Worm (Caenorhabditis elegans) whole organism, young adult: ENCODE results near the gene C35B1.7.
"Not testable (repeated sequence)": the region's sequence is repeated elsewhere in the genome, so short reads cannot be mapped to it uniquely, and the experiment has no call there.

Source experiments
- B0336.3 ChIP-seq: fragments of 200-800 bp; sonication (Bioruptor generic); IDR thresholded peaks from 2 replicates; pipeline ENCODE4 v1.3.6; 2022; ENCODE audit warnings: missing genetic modification characterization, missing compliant biosample characterization
- C06A6.2 ChIP-seq: fragments of 200-800 bp; sonication (Bioruptor generic); conservative IDR thresholded peaks from 2 replicates; pipeline ENCODE4 v1.3.6; 2022; ENCODE audit warnings: missing genetic modification characterization, missing compliant biosample characterization
- C17E4.6 ChIP-seq: fragments of 200-800 bp; sonication (Bioruptor generic); IDR thresholded peaks from 2 replicates; pipeline ENCODE4 v1.3.6; 2022; ENCODE audit warnings: missing genetic modification reagents, missing genetic modification characterization, missing compliant biosample characterization
- T07F8.4 ChIP-seq: sonication (generic microtip); optimal IDR thresholded peaks from 2 replicates; lab custom pipeline; 2016; ENCODE audit warnings: mild to moderate bottlenecking, missing genetic modification characterization, moderate library complexity, missing compliant biosample characterization
- Y56A3A.18 ChIP-seq: fragments of 200-800 bp; sonication (Bioruptor generic); IDR thresholded peaks from 2 replicates; pipeline ENCODE4 v1.3.6; 2022; ENCODE audit warnings: missing genetic modification reagents, missing genetic modification characterization, missing compliant biosample characterization
- aptf-2 ChIP-seq: fragments of 200-800 bp; sonication (Bioruptor generic); conservative IDR thresholded peaks from 2 replicates; pipeline ENCODE4 v1.3.6; 2022; ENCODE audit warnings: missing genetic modification reagents, missing genetic modification characterization, missing compliant biosample characterization
- athp-1 ChIP-seq: sonication (generic microtip); optimal IDR thresholded peaks from 2 replicates; lab custom pipeline; 2017; ENCODE audit warnings: mild to moderate bottlenecking, missing genetic modification characterization, missing compliant biosample characterization
- attf-5 ChIP-seq: fragments of 200-800 bp; sonication (Bioruptor generic); optimal IDR thresholded peaks from 2 replicates; lab custom pipeline; 2018; ENCODE audit warnings: mild to moderate bottlenecking, missing genetic modification characterization, missing compliant biosample characterization
- bed-2 ChIP-seq: fragments of 200-800 bp; sonication (Bioruptor generic); IDR thresholded peaks from 2 replicates; pipeline ENCODE4 v1.3.6; 2022; ENCODE audit warnings: missing genetic modification reagents, missing genetic modification characterization, missing compliant biosample characterization
- ceh-100 ChIP-seq: fragments of 200-800 bp; sonication (Bioruptor generic); IDR thresholded peaks from 2 replicates; pipeline ENCODE4 v1.3.6; 2022; ENCODE audit warnings: missing genetic modification reagents, missing genetic modification characterization, missing compliant biosample characterization
- ceh-27 ChIP-seq: fragments of 200-800 bp; sonication (Bioruptor generic); optimal IDR thresholded peaks from 2 replicates; lab custom pipeline; 2018; ENCODE audit warnings: mild to moderate bottlenecking, missing genetic modification characterization, moderate library complexity, missing compliant biosample characterization
- ceh-40 ChIP-seq: fragments of 200-800 bp; sonication (Bioruptor generic); IDR thresholded peaks from 2 replicates; pipeline ENCODE4 v1.3.6; 2022; ENCODE audit warnings: missing genetic modification characterization, missing compliant biosample characterization
- egrh-3 ChIP-seq: fragments of 200-800 bp; sonication (Bioruptor generic); IDR thresholded peaks from 2 replicates; pipeline ENCODE4 v1.3.6; 2022; ENCODE audit warnings: missing genetic modification reagents, missing genetic modification characterization, missing compliant biosample characterization
- ets-4 ChIP-seq: fragments of 200-800 bp; sonication (Bioruptor generic); optimal IDR thresholded peaks from 2 replicates; lab custom pipeline; 2018; ENCODE audit warnings: mild to moderate bottlenecking, missing genetic modification characterization, missing compliant biosample characterization
- him-1 ChIP-seq: sonication (generic microtip); optimal IDR thresholded peaks from 2 replicates; lab custom pipeline; 2016; ENCODE audit warnings: missing genotype, missing genetic modification reagents, missing genetic modification characterization, missing compliant biosample characterization
- lag-1 ChIP-seq: fragments of 200-800 bp; sonication (Bioruptor generic); IDR thresholded peaks from 2 replicates; pipeline ENCODE4 v1.3.6; 2022; ENCODE audit warnings: missing genetic modification reagents, missing genetic modification characterization, missing compliant biosample characterization
- lin-35 ChIP-seq, 3 experiments: fragments of 150-350 bp in 2 of 3; sonication (generic microtip) in 1 of 3; optimal IDR thresholded peaks; 2 replicates each; lab custom pipeline; 2014 to 2018; ENCODE audit warnings: missing biosample characterization in 3 of 3, missing genetic modification characterization in 3 of 3, missing genetic modification reagents in 3 of 3
- lin-40 ChIP-seq: sonication (generic microtip); optimal IDR thresholded peaks from 2 replicates; lab custom pipeline; 2016; ENCODE audit warnings: missing genetic modification characterization, mild to moderate bottlenecking, missing compliant biosample characterization, missing genotype, missing genetic modification reagents
- madf-10 ChIP-seq: sonication (generic microtip); optimal IDR thresholded peaks from 2 replicates; lab custom pipeline; 2016; ENCODE audit warnings: mild to moderate bottlenecking, missing genetic modification characterization, missing compliant biosample characterization
- madf-8 ChIP-seq: fragments of 200-800 bp; sonication (Bioruptor generic); conservative IDR thresholded peaks from 2 replicates; pipeline ENCODE4 v1.3.6; 2022; ENCODE audit warnings: missing genetic modification reagents, missing genetic modification characterization, missing compliant biosample characterization
- mel-28 ChIP-seq: sonication (generic microtip); optimal IDR thresholded peaks from 2 replicates; lab custom pipeline; 2016; ENCODE audit warnings: borderline replicate concordance, mild to moderate bottlenecking, missing genetic modification characterization, missing compliant biosample characterization
- nfyb-1 ChIP-seq: fragments of 200-800 bp; sonication (Bioruptor generic); IDR thresholded peaks from 2 replicates; pipeline ENCODE4 v1.3.6; 2022; ENCODE audit warnings: missing genetic modification reagents, missing genetic modification characterization, missing compliant biosample characterization
- nhr-120 ChIP-seq: fragments of 200-800 bp; sonication (Bioruptor generic); IDR thresholded peaks from 2 replicates; pipeline ENCODE4 v1.3.6; 2022; ENCODE audit warnings: missing genetic modification characterization, missing compliant biosample characterization
- nhr-179 ChIP-seq: sonication (generic microtip); optimal IDR thresholded peaks from 2 replicates; lab custom pipeline; 2016; ENCODE audit warnings: mild to moderate bottlenecking, missing genetic modification characterization, missing compliant biosample characterization
- nhr-80 ChIP-seq: sonication (generic microtip); optimal IDR thresholded peaks from 2 replicates; lab custom pipeline; 2016; ENCODE audit warnings: missing genetic modification characterization, missing compliant biosample characterization
- nhr-90 ChIP-seq: sonication (generic microtip); optimal IDR thresholded peaks from 2 replicates; lab custom pipeline; 2016; ENCODE audit warnings: missing genotype, mild to moderate bottlenecking, missing genetic modification characterization, missing compliant biosample characterization
- tlf-1 ChIP-seq: fragments of 200-800 bp; sonication (Bioruptor generic); optimal IDR thresholded peaks from 2 replicates; lab custom pipeline; 2018; ENCODE audit warnings: mild to moderate bottlenecking, missing genetic modification characterization, missing compliant biosample characterization
- unc-130 ChIP-seq: sonication (generic microtip); optimal IDR thresholded peaks from 2 replicates; lab custom pipeline; 2016; ENCODE audit warnings: missing genetic modification reagents, missing genetic modification characterization, missing compliant biosample characterization
- ztf-18 ChIP-seq: sonication (generic microtip); optimal IDR thresholded peaks from 2 replicates; lab custom pipeline; 2016; ENCODE audit warnings: missing genotype, mild to moderate bottlenecking, missing genetic modification characterization, missing compliant biosample characterization
- ztf-25 ChIP-seq: fragments of 200-800 bp; sonication (Bioruptor generic); IDR thresholded peaks from 2 replicates; pipeline ENCODE4 v1.3.6; 2022; ENCODE audit warnings: missing genetic modification reagents, missing genetic modification characterization, missing compliant biosample characterization
- ztf-28 ChIP-seq: fragments of 200-800 bp; sonication (Bioruptor generic); IDR thresholded peaks from 2 replicates; pipeline ENCODE4 v1.3.6; 2022; ENCODE audit warnings: missing genetic modification reagents, missing genetic modification characterization, missing compliant biosample characterization
- ztf-6 ChIP-seq: fragments of 200-800 bp; sonication (Bioruptor generic); IDR thresholded peaks from 2 replicates; pipeline ENCODE4 v1.3.6; 2022; ENCODE audit warnings: missing genetic modification reagents, missing genetic modification characterization, missing compliant biosample characterization

The C35B1.7 gene

ce11 chrIV:4140265-4140664 is 31.4 kb downstream of the C35B1.7 start, which contains the start of gene F49F1.18:
Gene F49F1.18 (minus strand): TSS chrIV:4140365.
- TF ChIP-seq ztf-28, result no peak
- no peak for TF ChIP-seq ceh-100 (GFP tag; lab: Robert Waterston, UW)
- no peak for TF ChIP-seq lag-1 (GFP tag; lab: Robert Waterston, UW)
- no peak for TF ChIP-seq ceh-27
- TF ChIP-seq nfyb-1, result no peak
- no peak for TF ChIP-seq attf-5 (GFP tag; lab: Kevin White, UChicago)
- TF ChIP-seq lin-40, result no peak
- no peak for TF ChIP-seq nhr-179
- no peak for TF ChIP-seq tlf-1 (GFP tag; lab: Kevin White, UChicago)
- no peak for TF ChIP-seq madf-8

ce11 chrIV:4141311-4141710 is 32.4 kb downstream of the C35B1.7 start, which contains the start of gene F49F1.11:
Gene F49F1.11 (minus strand): TSS chrIV:4141411.
- TF ChIP-seq athp-1 (tag; lab: Kevin White, UChicago), result no peak
- no peak for TF ChIP-seq nhr-120 (GFP tag; lab: Robert Waterston, UW)
- no peak for TF ChIP-seq ztf-18
- TF ChIP-seq unc-130 (GFP tag; lab: Kevin White, UChicago), result no peak
- TF ChIP-seq ztf-6 (GFP tag; lab: Robert Waterston, UW), result no peak
- TF ChIP-seq B0336.3 (GFP tag; lab: Robert Waterston, UW), result no peak
- no peak for TF ChIP-seq egrh-3 (GFP tag; lab: Robert Waterston, UW)
- TF ChIP-seq ceh-40 (GFP tag; lab: Robert Waterston, UW), result no peak
- no peak for TF ChIP-seq madf-10 (tag; lab: Kevin White, UChicago)
- TF ChIP-seq lag-1 (GFP tag; lab: Robert Waterston, UW), result no peak
- TF ChIP-seq T07F8.4 (tag; lab: Kevin White, UChicago), result no peak
- TF ChIP-seq C06A6.2 (GFP tag; lab: Robert Waterston, UW), result no peak
- TF ChIP-seq bed-2 (GFP tag; lab: Robert Waterston, UW), result no peak
- no peak for TF ChIP-seq aptf-2 (GFP tag; lab: Robert Waterston, UW)
- TF ChIP-seq nhr-90 (tag; lab: Kevin White, UChicago), result no peak
- TF ChIP-seq C17E4.6, result no peak

- not testable (repeated sequence) for TF ChIP-seq ets-4 (GFP tag; lab: Kevin White, UChicago); Y56A3A.18; lin-35 (GFP tag; optimal IDR thresholded peaks at IDR 0.05; lab: Kevin White, UChicago)
These were observed 34.1 kb downstream of the C35B1.7 start, which contains the start of gene F49F1.12 for ce11 chrIV:4142986-4143385. Gene F49F1.12 (minus strand): TSS chrIV:4143086.

- no peak for TF ChIP-seq him-1 (tag; lab: Kevin White, UChicago)
These were observed 35.9 kb downstream of the C35B1.7 start, which contains the start of gene R07C12.3 for ce11 chrIV:4144784-4145183. Gene R07C12.3 (plus strand): TSS chrIV:4145084.

ce11 chrIV:4147891-4148290 is 39.0 kb downstream of the C35B1.7 start:
- TF ChIP-seq nhr-80 (tag; lab: Kevin White, UChicago) (peak; percentile 77), mel-28 (tag; lab: Kevin White, UChicago) (no peak)
- TF ChIP-seq, all 124 proteins: peak for 1

ce11 chrIV:4150138-4150537 is 41.3 kb downstream of the C35B1.7 start:
- no peak for TF ChIP-seq ztf-25 (GFP tag; lab: Robert Waterston, UW)
